Worm (Caenorhabditis elegans) whole organism, L2 larva: Measurements from ENCODE around the gene F56D1.1.

ENCODE experiments used
- R02D3.7 ChIP-seq: fragments of 150-350 bp; optimal IDR thresholded peaks from 2 replicates; lab custom pipeline; 2014; ENCODE audit warnings: missing biosample characterization, missing genetic modification characterization
- alr-1 ChIP-seq: fragments of 150-350 bp; optimal IDR thresholded peaks from 2 replicates; lab custom pipeline; 2014; ENCODE audit warnings: missing biosample characterization, missing genetic modification characterization
- lin-11 ChIP-seq: fragments of 150-350 bp; sonication (generic microtip); optimal IDR thresholded peaks from 2 replicates; lab custom pipeline; 2014; ENCODE audit warnings: missing biosample characterization, missing genetic modification characterization, inconsistent platforms, mixed read lengths
- mab-5 ChIP-seq: fragments of 150-350 bp; optimal IDR thresholded peaks from 2 replicates; lab custom pipeline; 2014; ENCODE audit warnings: missing biosample characterization, missing genetic modification characterization
- mdl-1 ChIP-seq, 2 experiments: fragments of 150-350 bp in 1 of 2; sonication (generic microtip) in 1 of 2; optimal IDR thresholded peaks; 2 replicates each; lab custom pipeline; 2017; ENCODE audit warnings: missing biosample characterization in 2 of 2, missing genetic modification characterization in 2 of 2
- nhr-12 ChIP-seq: fragments of 150-350 bp; optimal IDR thresholded peaks from 2 replicates; lab custom pipeline; 2014; ENCODE audit warnings: missing biosample characterization, missing genetic modification characterization
- skn-1 ChIP-seq: sonication (generic microtip); optimal IDR thresholded peaks from 2 replicates; lab custom pipeline; 2017; ENCODE audit warnings: missing biosample characterization, missing genetic modification characterization
- sma-3 ChIP-seq: sonication (generic microtip); optimal IDR thresholded peaks from 2 replicates; lab custom pipeline; 2016; ENCODE audit warnings: missing genetic modification reagents, missing genetic modification characterization, missing compliant biosample characterization
- sma-9 ChIP-seq, 2 experiments: fragments of 150-350 bp in 1 of 2; sonication (generic microtip) in 1 of 2; optimal IDR thresholded peaks; 2 replicates each; lab custom pipeline; 2014 to 2016; ENCODE audit warnings: missing genetic modification characterization in 2 of 2, mild to moderate bottlenecking in 1 of 2, missing biosample characterization in 1 of 2, missing compliant biosample characterization in 1 of 2, missing genetic modification reagents in 1 of 2, moderate library complexity in 1 of 2
- snpc-4 ChIP-seq: fragments of 150-350 bp; optimal IDR thresholded peaks from 2 replicates; lab custom pipeline; 2014; ENCODE audit warnings: missing biosample characterization, missing genetic modification characterization
- unc-62 ChIP-seq: fragments of 150-350 bp; optimal IDR thresholded peaks from 2 replicates; lab custom pipeline; 2014; ENCODE audit warnings: missing biosample characterization, missing genetic modification reagents, missing genetic modification characterization
- ztf-11 ChIP-seq: sonication (generic microtip); optimal IDR thresholded peaks from 2 replicates; lab custom pipeline; 2017; ENCODE audit warnings: missing biosample characterization, missing genetic modification characterization

ce11 chrII:5518910-5519309, 40.5 kb downstream of the F56D1.1 start, which contains the start of gene ZK177.2:
- TF ChIP-seq ztf-11 (tag; lab: Kevin White, UChicago) (no peak), sma-3 (GFP tag; lab: Kevin White, UChicago) (no peak), R02D3.7 (tag; lab: Kevin White, UChicago) (no peak), alr-1 (tag; lab: Kevin White, UChicago) (no peak), mab-5 (tag; lab: Kevin White, UChicago) (no peak), unc-62 (GFP tag; lab: Kevin White, UChicago) (no peak), mdl-1 (tag; optimal IDR thresholded peaks at IDR 0.05; lab: Kevin White, UChicago) (no peak), snpc-4 (tag; lab: Kevin White, UChicago) (no peak), sma-9 (GFP tag; optimal IDR thresholded peaks at IDR 0.05; lab: Kevin White, UChicago) (no peak), sma-9 (tag; optimal IDR thresholded peaks at IDR 0.05; lab: Kevin White, UChicago) (no peak), skn-1 (tag; lab: Kevin White, UChicago) (no peak), lin-11 (tag; lab: Kevin White, UChicago) (no peak), nhr-12 (tag; lab: Kevin White, UChicago) (no peak)
